Worm (Caenorhabditis elegans) whole organism, L4 larva: ENCODE results near the gene M7.12.

Source experiments
- D1046.2 ChIP-seq: fragments of 200-800 bp; sonication (Bioruptor generic); IDR thresholded peaks from 2 replicates; pipeline ENCODE4 v1.3.6; 2022; ENCODE audit warnings: missing genetic modification characterization, missing compliant biosample characterization
- F49E8.2 ChIP-seq: sonication (generic microtip); optimal IDR thresholded peaks from 2 replicates; lab custom pipeline; 2016; ENCODE audit warnings: missing compliant biosample characterization, mild to moderate bottlenecking, missing genetic modification characterization, borderline replicate concordance
- R02D3.7 ChIP-seq: fragments of 150-350 bp; sonication (generic microtip); optimal IDR thresholded peaks from 3 replicates; lab custom pipeline; 2014; ENCODE audit warnings: missing biosample characterization, missing genetic modification characterization
- Y48G9A.11 ChIP-seq: fragments of 200-800 bp; sonication (Bioruptor generic); IDR thresholded peaks from 2 replicates; pipeline ENCODE4 v1.3.6; 2022; ENCODE audit warnings: missing genetic modification reagents, missing genetic modification characterization, missing compliant biosample characterization
- ZK546.5 ChIP-seq, 2 experiments: sonication (generic microtip); optimal IDR thresholded peaks; 2 replicates each; lab custom pipeline; 2017; ENCODE audit warnings: missing biosample characterization in 2 of 2, missing genetic modification characterization in 2 of 2
- ama-1 ChIP-seq: fragments of 150-350 bp; optimal IDR thresholded peaks from 2 replicates; lab custom pipeline; 2014; ENCODE audit warnings: inconsistent platforms, mixed read lengths
- ceh-28 ChIP-seq: fragments of 150-350 bp; optimal IDR thresholded peaks from 2 replicates; lab custom pipeline; 2014; ENCODE audit warnings: missing biosample characterization, missing genetic modification reagents, missing genetic modification characterization
- ceh-44 ChIP-seq: fragments of 200-800 bp; sonication (Bioruptor generic); IDR thresholded peaks from 2 replicates; pipeline ENCODE4 v1.3.6; 2022; ENCODE audit warnings: missing genetic modification reagents, missing genetic modification characterization, missing compliant biosample characterization
- ctbp-1 ChIP-seq: fragments of 200-800 bp; sonication (Bioruptor generic); IDR thresholded peaks from 2 replicates; pipeline ENCODE4 v1.3.6; 2022; ENCODE audit warnings: missing genetic modification reagents, missing genetic modification characterization, missing compliant biosample characterization
- daf-19 ChIP-seq: fragments of 200-800 bp; sonication (Bioruptor generic); conservative IDR thresholded peaks from 2 replicates; pipeline ENCODE4 v1.3.6; 2022; ENCODE audit warnings: missing genetic modification characterization, missing compliant biosample characterization
- dmd-8 ChIP-seq: fragments of 200-800 bp; sonication (Bioruptor generic); IDR thresholded peaks from 2 replicates; pipeline ENCODE4 v1.3.6; 2022; ENCODE audit warnings: missing genetic modification characterization, missing compliant biosample characterization
- dpl-1 ChIP-seq: fragments of 150-350 bp; optimal IDR thresholded peaks from 2 replicates; lab custom pipeline; 2014; ENCODE audit warnings: missing biosample characterization, missing genetic modification reagents, missing genetic modification characterization
- dve-1 ChIP-seq: sonication (generic microtip); optimal IDR thresholded peaks from 2 replicates; lab custom pipeline; 2017; ENCODE audit warnings: antibody characterized with exemption, mild to moderate bottlenecking, missing genetic modification characterization, missing compliant biosample characterization; ENCODE audit not compliant: insufficient read depth
- egl-43 ChIP-seq: fragments of 200-800 bp; sonication (Bioruptor generic); IDR thresholded peaks from 2 replicates; pipeline ENCODE4 v1.3.6; 2022; ENCODE audit warnings: missing genetic modification reagents, missing genetic modification characterization, missing compliant biosample characterization
- hif-1 ChIP-seq, 2 experiments: sonication (generic microtip); optimal IDR thresholded peaks; 2 replicates each; lab custom pipeline; 2016 to 2017; ENCODE audit warnings: missing compliant biosample characterization in 2 of 2, missing genetic modification characterization in 2 of 2, missing genetic modification reagents in 2 of 2, missing genotype in 2 of 2, mild to moderate bottlenecking in 1 of 2
- hlh-11 ChIP-seq: fragments of 200-800 bp; sonication (Bioruptor generic); optimal IDR thresholded peaks from 2 replicates; lab custom pipeline; 2018; ENCODE audit warnings: mild to moderate bottlenecking, missing genetic modification characterization, missing compliant biosample characterization
- hlh-30 ChIP-seq: sonication (generic microtip); optimal IDR thresholded peaks from 2 replicates; lab custom pipeline; 2017; ENCODE audit warnings: antibody characterized with exemption, mild to moderate bottlenecking, missing genetic modification characterization, missing compliant biosample characterization; ENCODE audit not compliant: insufficient read depth
- hmg-1.1 ChIP-seq: fragments of 200-800 bp; sonication (Bioruptor generic); IDR thresholded peaks from 2 replicates; pipeline ENCODE4 v1.3.6; 2022; ENCODE audit warnings: missing genetic modification reagents, missing genetic modification characterization, missing compliant biosample characterization
- lim-7 ChIP-seq: fragments of 200-800 bp; sonication (Bioruptor generic); IDR thresholded peaks from 2 replicates; pipeline ENCODE4 v1.3.6; 2022; ENCODE audit warnings: missing genetic modification characterization, missing compliant biosample characterization
- lin-15B ChIP-seq: fragments of 150-350 bp; sonication (generic microtip); optimal IDR thresholded peaks from 3 replicates; lab custom pipeline; 2014; ENCODE audit warnings: missing biosample characterization, missing genetic modification characterization
- lin-38 ChIP-seq: fragments of 200-800 bp; sonication (Bioruptor generic); IDR thresholded peaks from 2 replicates; pipeline ENCODE4 v1.3.6; 2022; ENCODE audit warnings: missing genetic modification reagents, missing genetic modification characterization, missing compliant biosample characterization
- lin-39 ChIP-seq: fragments of 150-350 bp; optimal IDR thresholded peaks from 2 replicates; lab custom pipeline; 2014; ENCODE audit warnings: missing biosample characterization, missing genetic modification reagents, missing genetic modification characterization
- lsy-2 ChIP-seq, 2 experiments: fragments of 150-350 bp in 1 of 2; sonication (generic microtip) in 1 of 2; optimal IDR thresholded peaks; 2 replicates each; lab custom pipeline; 2014 to 2017; ENCODE audit warnings: missing biosample characterization in 2 of 2, missing genetic modification characterization in 2 of 2
- madf-9 ChIP-seq: fragments of 200-800 bp; sonication (Bioruptor generic); conservative IDR thresholded peaks from 2 replicates; pipeline ENCODE4 v1.3.6; 2022; ENCODE audit warnings: missing genetic modification reagents, missing genetic modification characterization, missing compliant biosample characterization
- mep-1 ChIP-seq: fragments of 150-350 bp; sonication (generic microtip); optimal IDR thresholded peaks from 3 replicates; lab custom pipeline; 2014; ENCODE audit warnings: missing biosample characterization, missing genetic modification characterization
- mes-2 ChIP-seq: sonication (generic microtip); optimal IDR thresholded peaks from 2 replicates; lab custom pipeline; 2016; ENCODE audit warnings: missing genotype, mild to moderate bottlenecking, missing genetic modification characterization, missing compliant biosample characterization; ENCODE audit not compliant: poor library complexity, severe bottlenecking
- mxl-2 ChIP-seq: fragments of 200-800 bp; sonication (Bioruptor generic); conservative IDR thresholded peaks from 2 replicates; pipeline ENCODE4 v1.3.6; 2022; ENCODE audit warnings: missing genetic modification reagents, missing genetic modification characterization, missing compliant biosample characterization
- mxl-3 ChIP-seq: fragments of 200-800 bp; sonication (Bioruptor generic); optimal IDR thresholded peaks from 2 replicates; lab custom pipeline; 2018; ENCODE audit warnings: mild to moderate bottlenecking, missing genetic modification characterization, missing compliant biosample characterization
- nhr-11 ChIP-seq: fragments of 150-350 bp; optimal IDR thresholded peaks from 2 replicates; lab custom pipeline; 2014; ENCODE audit warnings: missing biosample characterization, missing genetic modification characterization
- nhr-237 ChIP-seq: sonication (generic microtip); optimal IDR thresholded peaks from 2 replicates; lab custom pipeline; 2017; ENCODE audit warnings: missing biosample characterization, missing genetic modification characterization
- nhr-28 ChIP-seq: fragments of 150-350 bp; optimal IDR thresholded peaks from 2 replicates; lab custom pipeline; 2014; ENCODE audit warnings: missing biosample characterization, missing genetic modification characterization
- nhr-48 ChIP-seq: sonication (generic microtip); optimal IDR thresholded peaks from 2 replicates; lab custom pipeline; 2016; ENCODE audit warnings: mild to moderate bottlenecking, missing genetic modification characterization, missing compliant biosample characterization
- nhr-6 ChIP-seq: fragments of 150-350 bp; optimal IDR thresholded peaks from 2 replicates; lab custom pipeline; 2014; ENCODE audit warnings: missing biosample characterization, missing genetic modification characterization
- nhr-77 ChIP-seq: fragments of 150-350 bp; optimal IDR thresholded peaks from 2 replicates; lab custom pipeline; 2014; ENCODE audit warnings: missing biosample characterization, missing genetic modification characterization
- pha-4 ChIP-seq, 2 experiments: fragments of 150-350 bp in 1 of 2; fragments of 200-800 bp in 1 of 2; sonication (Bioruptor generic) in 1 of 2; IDR thresholded peaks in 1 of 2; optimal IDR thresholded peaks in 1 of 2; 2 replicates each; pipeline versions ENCODE4 v1.3.6 to Lab custom; 2014 to 2022; ENCODE audit warnings: missing genetic modification characterization in 2 of 2, missing genetic modification reagents in 2 of 2, missing biosample characterization in 1 of 2, missing compliant biosample characterization in 1 of 2
- snpc-1.2 ChIP-seq: fragments of 200-800 bp; sonication (Bioruptor generic); IDR thresholded peaks from 2 replicates; pipeline ENCODE4 v1.3.6; 2022; ENCODE audit warnings: missing genetic modification reagents, missing genetic modification characterization, missing compliant biosample characterization
- spr-1 ChIP-seq: sonication (generic microtip); optimal IDR thresholded peaks from 2 replicates; lab custom pipeline; 2016; ENCODE audit warnings: mild to moderate bottlenecking, missing genetic modification characterization, missing compliant biosample characterization
- unc-130 ChIP-seq: sonication (generic microtip); optimal IDR thresholded peaks from 2 replicates; lab custom pipeline; 2016; ENCODE audit warnings: missing genetic modification reagents, missing genetic modification characterization, missing compliant biosample characterization
- unc-62 ChIP-seq, 3 experiments: fragments of 150-350 bp in 1 of 3; sonication (generic microtip); optimal IDR thresholded peaks in 2 of 3; peaks in 1 of 3; 1 replicate in 1 of 3; 2 replicates in 2 of 3; lab custom pipeline; 2014 to 2017; ENCODE audit warnings: missing biosample characterization in 3 of 3, missing genetic modification characterization in 3 of 3, missing genetic modification reagents in 3 of 3, missing genotype in 1 of 3
- vab-7 ChIP-seq: fragments of 200-800 bp; sonication (Bioruptor generic); IDR thresholded peaks from 2 replicates; pipeline ENCODE4 v1.3.6; 2022; ENCODE audit warnings: missing genetic modification reagents, missing genetic modification characterization, missing compliant biosample characterization
- ztf-11 ChIP-seq: fragments of 150-350 bp; optimal IDR thresholded peaks from 2 replicates; lab custom pipeline; 2014; ENCODE audit warnings: missing biosample characterization, missing genetic modification characterization

The M7.12 gene

DNA sequence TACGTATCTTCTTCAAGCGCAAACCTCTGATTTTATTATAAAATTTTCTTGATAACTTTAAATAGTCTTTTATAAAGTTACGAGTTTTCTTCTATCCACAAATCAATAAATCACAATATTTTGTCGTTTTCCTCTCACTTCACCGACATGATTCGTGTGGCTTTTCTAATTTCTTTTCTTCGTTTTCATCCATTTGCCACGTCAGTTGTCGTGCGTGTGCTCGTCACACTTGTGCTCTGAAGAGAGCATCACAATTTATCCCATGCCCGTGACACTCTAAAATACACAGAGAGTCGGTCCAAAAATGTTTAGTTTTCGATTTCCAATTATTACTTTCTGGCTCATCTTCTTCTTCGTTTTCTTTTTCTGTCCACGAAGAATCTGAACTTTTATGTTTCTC is 14.1 kb upstream of the M7.12 start:
- TF ChIP-seq hlh-30 = peak; percentile 36
- TF ChIP-seq lin-39 (tag; lab: Kevin White, UChicago) = no peak

DNA sequence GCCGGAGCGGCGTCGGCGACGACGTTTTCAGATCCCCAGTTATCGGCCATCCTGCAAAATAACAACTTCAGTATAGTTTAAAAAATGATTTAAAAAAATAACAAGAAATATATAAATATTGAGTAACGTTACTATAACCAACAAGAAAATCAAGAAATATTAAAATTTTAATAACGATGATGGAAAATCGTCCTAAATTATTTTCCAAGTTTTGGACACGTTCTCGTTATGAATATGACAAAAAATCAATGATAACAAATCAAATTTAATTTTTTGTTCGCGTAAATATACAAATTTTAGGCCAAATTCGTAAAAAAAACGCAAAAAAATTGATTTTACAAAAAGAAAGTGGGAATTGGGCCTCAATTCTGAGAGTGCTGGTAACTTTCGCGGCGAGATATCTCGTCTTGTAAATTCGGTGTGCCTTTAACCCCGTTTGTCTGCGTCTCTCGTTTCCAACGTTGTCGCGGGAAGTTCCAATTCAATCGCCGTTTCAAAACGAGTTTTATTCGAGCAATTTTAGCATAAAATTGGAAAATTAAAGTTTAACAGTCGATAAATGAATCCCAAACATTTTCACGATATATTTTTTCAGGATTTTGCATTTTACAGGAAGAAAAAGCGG is 13.3 kb upstream of the M7.12 start, which contains the start of gene rps-5:
Gene rps-5, minus strand, starts transcription at position 51 of the 625 bp plus-strand sequence.
- TF ChIP-seq unc-62 (GFP tag; optimal IDR thresholded peaks at IDR 0.05 in 1 of 2; lab: Kevin White, UChicago) (peak in 1 of 2 experiments; percentile 87), unc-62 (tag; optimal IDR thresholded peaks at IDR 0.05; lab: Kevin White, UChicago) (no peak), nhr-28 (tag; lab: Kevin White, UChicago) (peak; percentile 17), lin-38 (GFP tag; lab: Robert Waterston, UW) (peak; percentile 51), mxl-2 (GFP tag; lab: Robert Waterston, UW) (no peak), mes-2 (tag; lab: Kevin White, UChicago) (peak; percentile 63), dpl-1 (GFP tag; lab: Kevin White, UChicago) (peak; percentile 82), nhr-237 (tag; lab: Kevin White, UChicago) (no peak), snpc-1.2 (peak; percentile 50; the same call in 1 of the 2 replicates), pha-4 (GFP tag; IDR thresholded peaks at IDR 0.05; lab: Robert Waterston, UW) (no peak), pha-4 (tag; optimal IDR thresholded peaks at IDR 0.05; lab: Kevin White, UChicago) (no peak), nhr-11 (tag; lab: Kevin White, UChicago) (peak; percentile 22), dve-1 (peak; percentile 46), egl-43 (GFP tag; lab: Robert Waterston, UW) (no peak), nhr-77 (tag; lab: Kevin White, UChicago) (no peak), D1046.2 (GFP tag; lab: Robert Waterston, UW) (no peak), mep-1 (peak; percentile 47), mxl-3 (GFP tag; lab: Kevin White, UChicago) (no peak), hlh-30 (peak; percentile 43), nhr-48 (tag; lab: Kevin White, UChicago) (no peak), spr-1 (tag; lab: Kevin White, UChicago) (no peak), hmg-1.1 (0 out of 2 replicates have a peak, but pooled peaks have one; percentile 55), nhr-6 (tag; lab: Kevin White, UChicago) (peak; percentile 58), R02D3.7 (tag; lab: Kevin White, UChicago) (no peak), unc-130 (no peak), hlh-11 (peak; percentile 32), hif-1 (tag; optimal IDR thresholded peaks at IDR 0.05; lab: Kevin White, UChicago) (peak in 1 of 2 experiments; percentile 25), lsy-2 (tag; optimal IDR thresholded peaks at IDR 0.05; lab: Kevin White, UChicago) (peak in 1 of 2 experiments; percentile 85)
- TF ChIP-seq, all 104 proteins: peak for 15

DNA sequence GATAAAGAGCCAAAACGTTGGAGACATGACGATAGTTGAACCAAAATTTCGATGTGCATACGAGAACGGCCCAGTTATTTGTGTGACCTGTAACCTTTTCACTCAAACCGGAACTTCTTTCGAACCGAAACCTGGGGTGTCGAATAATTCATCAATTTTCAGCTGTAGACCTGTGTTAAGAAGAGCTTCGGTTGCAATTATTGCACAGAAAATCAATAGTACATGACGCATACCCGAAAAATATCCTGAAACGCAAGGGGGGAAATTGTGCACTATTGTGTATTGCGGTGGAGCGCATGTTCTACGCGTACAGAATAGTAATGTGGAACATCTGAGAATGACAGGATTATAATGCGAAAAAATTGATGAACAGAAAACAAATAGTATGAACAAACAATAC is 12.0 kb upstream of the M7.12 start, which contains the start of gene pigk-1:
Gene pigk-1, minus strand, starts transcription at position 248 of the 400 bp plus-strand sequence.
- TF ChIP-seq vab-7 (GFP tag; lab: Robert Waterston, UW) (no peak), ama-1 (peak; percentile 65), pha-4 (GFP tag; IDR thresholded peaks at IDR 0.05; lab: Robert Waterston, UW) (peak; percentile 54; the same call in 1 of the 2 replicates), pha-4 (tag; optimal IDR thresholded peaks at IDR 0.05; lab: Kevin White, UChicago) (no peak), lin-15B (tag; lab: Kevin White, UChicago) (no peak), daf-19 (GFP tag; lab: Robert Waterston, UW) (0 out of 2 replicates have a peak, but pooled peaks have one; percentile 41), ZK546.5 (tag; optimal IDR thresholded peaks at IDR 0.05; lab: Kevin White, UChicago) (peak in 1 of 2 experiments; percentile 27), lin-38 (GFP tag; lab: Robert Waterston, UW) (peak; percentile 52), ceh-28 (no peak), ctbp-1 (GFP tag; lab: Robert Waterston, UW) (peak; percentile 12; the same call in 1 of the 2 replicates), ztf-11 (tag; lab: Kevin White, UChicago) (no peak), dmd-8 (GFP tag; lab: Robert Waterston, UW) (0 out of 2 replicates have a peak, but pooled peaks have one; percentile 46), ceh-44 (GFP tag; lab: Robert Waterston, UW) (no peak), madf-9 (GFP tag; lab: Robert Waterston, UW) (0 out of 2 replicates have a peak, but pooled peaks have one; percentile 17), unc-62 (GFP tag; optimal IDR thresholded peaks at IDR 0.05 in 1 of 2; lab: Kevin White, UChicago) (no peak), unc-62 (tag; optimal IDR thresholded peaks at IDR 0.05; lab: Kevin White, UChicago) (no peak), snpc-1.2 (peak; percentile 62; the same call in 1 of the 2 replicates), lim-7 (GFP tag; lab: Robert Waterston, UW) (no peak), egl-43 (GFP tag; lab: Robert Waterston, UW) (0 out of 2 replicates have a peak, but pooled peaks have one; percentile 18), Y48G9A.11 (GFP tag; lab: Robert Waterston, UW) (peak; percentile 41; the same call in 1 of the 2 replicates), F49E8.2 (tag; lab: Kevin White, UChicago) (peak; percentile 58), hmg-1.1 (0 out of 2 replicates have a peak, but pooled peaks have one; percentile 15)
- TF ChIP-seq, all 104 proteins: peak for 13
